Fruit fly (Drosophila melanogaster): ENCODE measurements around the gene Nrx-1.

Gene Nrx-1

DNA sequence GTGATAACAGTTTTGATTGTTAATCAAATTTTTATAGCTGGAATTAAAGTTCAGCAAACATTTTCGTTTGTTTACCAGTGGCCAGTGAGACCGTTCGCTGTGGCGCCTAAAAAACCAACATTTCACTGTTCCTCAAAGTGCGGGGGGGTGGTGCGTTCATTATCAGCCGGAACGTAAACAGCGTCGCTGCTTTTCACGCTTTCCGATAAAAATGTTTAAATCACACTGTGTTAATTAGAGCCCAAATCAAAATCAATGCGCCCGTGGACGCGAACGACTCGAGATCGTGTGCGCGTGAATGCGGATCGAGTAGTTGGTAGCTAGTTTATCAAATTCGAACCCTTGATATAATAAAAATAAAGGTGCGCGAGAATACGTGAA, 20.4 kb upstream of the Nrx-1 start, which contains the start of gene CG34376 (continued):
- TF ChIP-seq CG4707 (GFP tag; optimal IDR thresholded peaks at IDR 0.05) (peak; percentile 9), CG16779 (GFP tag; IDR thresholded peaks at IDR 0.05) (no peak), bigmax (GFP tag; optimal IDR thresholded peaks at IDR 0.05) (no peak), CG1529 (GFP tag; optimal IDR thresholded peaks at IDR 0.05) (no peak), CG14860 (GFP tag; IDR thresholded peaks at IDR 0.05; ENCODE audit: partially characterized antibody) (no peak), H2.0 (GFP tag; IDR thresholded peaks at IDR 0.05) (peak; percentile 47; the same call in 1 of the 2 replicates), CG12299 (tag; optimal IDR thresholded peaks at IDR 0.05) (no peak), H15 (GFP tag; IDR thresholded peaks at IDR 0.05) (no peak), caup (GFP tag; optimal IDR thresholded peaks at IDR 0.05; ENCODE audit: severe bottlenecking) (peak; percentile 41), Ravus (GFP tag; IDR thresholded peaks at IDR 0.05) (no peak), CG13123 (GFP tag; optimal IDR thresholded peaks at IDR 0.05) (no peak), peb (GFP tag; IDR thresholded peaks at IDR 0.05) (no peak), Dad (GFP tag; optimal IDR thresholded peaks at IDR 0.05) (no peak), CG3163 (GFP tag; optimal IDR thresholded peaks at IDR 0.05) (no peak), ken (GFP tag; IDR thresholded peaks at IDR 0.05) (peak; percentile 60; the same call in 2 of the 3 replicates), Gsc (GFP tag; IDR thresholded peaks at IDR 0.05) (no peak), CG17186 (GFP tag; optimal IDR thresholded peaks at IDR 0.05) (peak; percentile 62), pros (GFP tag; optimal IDR thresholded peaks at IDR 0.05) (no peak), CG10147 (GFP tag; optimal IDR thresholded peaks at IDR 0.05) (peak; percentile 0), CG17829 (tag; optimal IDR thresholded peaks at IDR 0.05) (peak; percentile 30), Hr78 (GFP tag; optimal IDR thresholded peaks at IDR 0.05) (peak in 1 of 2 experiments; percentile 33), sna (GFP tag; IDR thresholded peaks at IDR 0.05; ENCODE audit: partially characterized antibody) (peak; percentile 41; the same call in 1 of the 2 replicates), CG3995 (GFP tag; optimal IDR thresholded peaks at IDR 0.05) (peak; percentile 98), da (GFP tag; optimal IDR thresholded peaks at IDR 0.05) (no peak), Mad (GFP tag; optimal IDR thresholded peaks at IDR 0.05) (peak; percentile 9), CG10431 (GFP tag; optimal IDR thresholded peaks at IDR 0.05) (peak; percentile 41), CG15601 (tag; optimal IDR thresholded peaks at IDR 0.05) (peak; percentile 50), Optix (GFP tag; IDR thresholded peaks at IDR 0.05) (no peak), B-H1 (GFP tag; IDR thresholded peaks at IDR 0.05) (peak; percentile 37), dati (GFP tag; IDR thresholded peaks at IDR 0.05) (0 out of 2 replicates have a peak, but pooled peaks have one; percentile 29), CG4404 (GFP tag; IDR thresholded peaks at IDR 0.05) (no peak), Chrac-16 (GFP tag; optimal IDR thresholded peaks at IDR 0.05) (no peak), CG2889 (GFP tag; IDR thresholded peaks at IDR 0.05) (peak; percentile 58), ara (GFP tag; IDR thresholded peaks at IDR 0.05) (peak; percentile 51), Hr39 (optimal IDR thresholded peaks at IDR 0.05) (no peak), fu2 (GFP tag; optimal IDR thresholded peaks at IDR 0.05) (no peak), fd96Cb (tag; optimal IDR thresholded peaks at IDR 0.05) (no peak), CG10366 (GFP tag; IDR thresholded peaks at IDR 0.05) (peak; percentile 34; the same call in 1 of the 2 replicates), Hmx (GFP tag; optimal IDR thresholded peaks at IDR 0.05) (no peak), Dip2 (GFP tag; IDR thresholded peaks at IDR 0.05) (no peak), CG12236 (GFP tag; optimal IDR thresholded peaks at IDR 0.05) (no peak), CG33213 (GFP tag; optimal IDR thresholded peaks at IDR 0.05) (peak; percentile 36), CG3838 (GFP tag; optimal IDR thresholded peaks at IDR 0.05) (peak; percentile 14), gcm2 (GFP tag; optimal IDR thresholded peaks at IDR 0.05) (no peak), p53 (GFP tag; optimal IDR thresholded peaks at IDR 0.05) (no peak), CG1024 (GFP tag; IDR thresholded peaks at IDR 0.05) (0 out of 2 replicates have a peak, but pooled peaks have one; percentile 5), Lhr (GFP tag; optimal IDR thresholded peaks at IDR 0.05) (peak; percentile 33), CG11247 (GFP tag; IDR thresholded peaks at IDR 0.05) (peak; percentile 7; the same call in 1 of the 2 replicates), CG9932 (GFP tag; IDR thresholded peaks at IDR 0.05) (peak; percentile 51), CG2875 (GFP tag; optimal IDR thresholded peaks at IDR 0.05) (peak; percentile 6), CG9797 (GFP tag; optimal IDR thresholded peaks at IDR 0.05) (peak; percentile 79), Dbx (GFP tag; IDR thresholded peaks at IDR 0.05) (peak; percentile 49; the same call in 1 of the 3 replicates)

Data from whole organism, embryonic.